Worm (Caenorhabditis elegans) whole organism, L3 larva: ENCODE data around the gene eng-1.

Experiments used
- R02D3.7 ChIP-seq: fragments of 150-350 bp; optimal IDR thresholded peaks from 2 replicates; lab custom pipeline; 2014; ENCODE audit warnings: missing biosample characterization, missing genetic modification characterization
- ZK546.5 ChIP-seq: sonication (generic microtip); optimal IDR thresholded peaks from 2 replicates; lab custom pipeline; 2017; ENCODE audit warnings: missing biosample characterization, missing genetic modification characterization
- aly-2 ChIP-seq: fragments of 150-350 bp; optimal IDR thresholded peaks from 2 replicates; lab custom pipeline; 2014; ENCODE audit warnings: missing biosample characterization, missing genetic modification characterization
- ama-1 ChIP-seq: fragments of 150-350 bp; optimal IDR thresholded peaks from 2 replicates; lab custom pipeline; 2018
- ceh-16 ChIP-seq: sonication (generic microtip); optimal IDR thresholded peaks from 2 replicates; lab custom pipeline; 2017; ENCODE audit warnings: missing biosample characterization, missing genetic modification characterization
- ceh-28 ChIP-seq: fragments of 150-350 bp; optimal IDR thresholded peaks from 2 replicates; lab custom pipeline; 2014; ENCODE audit warnings: missing biosample characterization, missing genetic modification reagents, missing genetic modification characterization
- ceh-82 ChIP-seq: fragments of 150-350 bp; optimal IDR thresholded peaks from 2 replicates; lab custom pipeline; 2014; ENCODE audit warnings: missing biosample characterization, missing genetic modification characterization
- ceh-9 ChIP-seq: sonication (generic microtip); optimal IDR thresholded peaks from 2 replicates; lab custom pipeline; 2018; ENCODE audit warnings: missing biosample characterization, missing genetic modification characterization
- daf-12 ChIP-seq: fragments of 150-350 bp; optimal IDR thresholded peaks from 2 replicates; lab custom pipeline; 2014; ENCODE audit warnings: missing biosample characterization, missing genetic modification reagents, missing genetic modification characterization
- egl-27 ChIP-seq: sonication (generic microtip); optimal IDR thresholded peaks from 4 replicates; lab custom pipeline; 2017; ENCODE audit warnings: missing biosample characterization, missing genetic modification reagents, missing genetic modification characterization
- egl-5 ChIP-seq: fragments of 150-350 bp; optimal IDR thresholded peaks from 2 replicates; lab custom pipeline; 2017; ENCODE audit warnings: missing biosample characterization, missing genetic modification reagents, missing genetic modification characterization, inconsistent platforms
- elt-1 ChIP-seq: fragments of 150-350 bp; optimal IDR thresholded peaks from 2 replicates; lab custom pipeline; 2014; ENCODE audit warnings: missing biosample characterization, missing genetic modification characterization
- elt-2 ChIP-seq: sonication (generic microtip); optimal IDR thresholded peaks from 2 replicates; lab custom pipeline; 2016; ENCODE audit warnings: missing genetic modification reagents, mild to moderate bottlenecking, missing genetic modification characterization, missing compliant biosample characterization
- elt-3 ChIP-seq, 3 experiments: fragments of 150-350 bp in 1 of 3; sonication (generic microtip) in 2 of 3; optimal IDR thresholded peaks; 2 replicates in 2 of 3; 4 replicates in 1 of 3; lab custom pipeline; 2014 to 2017; ENCODE audit warnings: missing biosample characterization in 3 of 3, missing genetic modification characterization in 3 of 3
- eor-1 ChIP-seq, 2 experiments: fragments of 150-350 bp; optimal IDR thresholded peaks; 2 replicates each; lab custom pipeline; 2014 to 2018; ENCODE audit warnings: missing biosample characterization in 2 of 2, missing genetic modification characterization in 2 of 2
- fkh-10 ChIP-seq: sonication (generic microtip); optimal IDR thresholded peaks from 2 replicates; lab custom pipeline; 2017; ENCODE audit warnings: missing biosample characterization, missing genetic modification reagents, missing genetic modification characterization
- fkh-2 ChIP-seq: fragments of 150-350 bp; optimal IDR thresholded peaks from 2 replicates; lab custom pipeline; 2014; ENCODE audit warnings: missing biosample characterization, missing genetic modification reagents, missing genetic modification characterization
- fos-1 ChIP-seq: fragments of 150-350 bp; optimal IDR thresholded peaks from 2 replicates; lab custom pipeline; 2014; ENCODE audit warnings: missing biosample characterization, missing genetic modification characterization
- hmg-11 ChIP-seq: sonication (generic microtip); optimal IDR thresholded peaks from 2 replicates; lab custom pipeline; 2016; ENCODE audit warnings: missing genetic modification characterization, missing compliant biosample characterization
- jun-1 ChIP-seq: fragments of 150-350 bp; optimal IDR thresholded peaks from 2 replicates; lab custom pipeline; 2014; ENCODE audit warnings: missing biosample characterization, missing genetic modification reagents, missing genetic modification characterization
- lin-15B ChIP-seq: fragments of 150-350 bp; optimal IDR thresholded peaks from 2 replicates; lab custom pipeline; 2014; ENCODE audit warnings: missing biosample characterization, missing genetic modification characterization
- lin-39 ChIP-seq: fragments of 150-350 bp; optimal IDR thresholded peaks from 2 replicates; lab custom pipeline; 2018; ENCODE audit warnings: missing biosample characterization, missing genetic modification reagents, missing genetic modification characterization
- lsy-12 ChIP-seq: sonication (generic microtip); optimal IDR thresholded peaks from 2 replicates; lab custom pipeline; 2016; ENCODE audit warnings: mild to moderate bottlenecking, missing genetic modification characterization, missing compliant biosample characterization
- mdl-1 ChIP-seq: fragments of 150-350 bp; optimal IDR thresholded peaks from 2 replicates; lab custom pipeline; 2014; ENCODE audit warnings: missing biosample characterization, missing genetic modification characterization
- mml-1 ChIP-seq: fragments of 150-350 bp; sonication (generic microtip); optimal IDR thresholded peaks from 3 replicates; lab custom pipeline; 2014; ENCODE audit warnings: missing biosample characterization, missing genetic modification characterization
- nfya-1 ChIP-seq: sonication (generic microtip); optimal IDR thresholded peaks from 2 replicates; lab custom pipeline; 2017; ENCODE audit warnings: missing genetic modification characterization, mild to moderate bottlenecking, missing compliant biosample characterization, antibody characterized with exemption, moderate library complexity; ENCODE audit not compliant: insufficient read depth
- nhr-11 ChIP-seq: fragments of 150-350 bp; optimal IDR thresholded peaks from 2 replicates; lab custom pipeline; 2014; ENCODE audit warnings: missing biosample characterization, missing genetic modification characterization
- nhr-12 ChIP-seq: fragments of 150-350 bp; optimal IDR thresholded peaks from 2 replicates; lab custom pipeline; 2014; ENCODE audit warnings: missing biosample characterization, missing genetic modification characterization
- nhr-23 ChIP-seq: fragments of 150-350 bp; optimal IDR thresholded peaks from 2 replicates; lab custom pipeline; 2014; ENCODE audit warnings: missing biosample characterization, missing genetic modification reagents, missing genetic modification characterization
- nhr-237 ChIP-seq: fragments of 150-350 bp; optimal IDR thresholded peaks from 2 replicates; lab custom pipeline; 2014; ENCODE audit warnings: missing biosample characterization, missing genetic modification characterization
- nhr-25 ChIP-seq: sonication (generic microtip); optimal IDR thresholded peaks from 2 replicates; lab custom pipeline; 2017; ENCODE audit warnings: missing biosample characterization, missing genetic modification characterization
- nhr-28 ChIP-seq: fragments of 150-350 bp; optimal IDR thresholded peaks from 2 replicates; lab custom pipeline; 2014; ENCODE audit warnings: missing biosample characterization, missing genetic modification characterization
- nhr-43 ChIP-seq: sonication (generic microtip); optimal IDR thresholded peaks from 2 replicates; lab custom pipeline; 2016; ENCODE audit warnings: mild to moderate bottlenecking, missing genetic modification characterization, missing compliant biosample characterization; ENCODE audit not compliant: poor library complexity, severe bottlenecking
- nhr-67 ChIP-seq: fragments of 150-350 bp; optimal IDR thresholded peaks from 2 replicates; lab custom pipeline; 2014; ENCODE audit warnings: missing biosample characterization, missing genetic modification characterization
- nhr-76 ChIP-seq: fragments of 150-350 bp; sonication (generic microtip); optimal IDR thresholded peaks from 5 replicates; lab custom pipeline; 2014; ENCODE audit warnings: missing biosample characterization, missing genetic modification characterization
- nhr-77 ChIP-seq: fragments of 150-350 bp; optimal IDR thresholded peaks from 2 replicates; lab custom pipeline; 2014; ENCODE audit warnings: missing biosample characterization, missing genetic modification characterization
- pha-4 ChIP-seq: fragments of 150-350 bp; optimal IDR thresholded peaks from 2 replicates; lab custom pipeline; 2014; ENCODE audit warnings: missing biosample characterization, missing genetic modification reagents, missing genetic modification characterization
- pqm-1 ChIP-seq: fragments of 150-350 bp; optimal IDR thresholded peaks from 2 replicates; lab custom pipeline; 2017; ENCODE audit warnings: missing biosample characterization, missing genetic modification characterization, inconsistent platforms
- sea-2 ChIP-seq: fragments of 150-350 bp; sonication (generic microtip); optimal IDR thresholded peaks from 4 replicates; lab custom pipeline; 2014; ENCODE audit warnings: missing biosample characterization, missing genetic modification reagents, missing genetic modification characterization
- skn-1 ChIP-seq: fragments of 150-350 bp; optimal IDR thresholded peaks from 2 replicates; lab custom pipeline; 2014; ENCODE audit warnings: missing biosample characterization, missing genetic modification characterization
- snpc-4 ChIP-seq: fragments of 150-350 bp; optimal IDR thresholded peaks from 2 replicates; lab custom pipeline; 2014; ENCODE audit warnings: missing biosample characterization, missing genetic modification characterization
- tbx-2 ChIP-seq: sonication (generic microtip); optimal IDR thresholded peaks from 2 replicates; lab custom pipeline; 2016; ENCODE audit warnings: mild to moderate bottlenecking, missing genetic modification characterization, missing compliant biosample characterization
- unc-39 ChIP-seq: sonication (generic microtip); optimal IDR thresholded peaks from 4 replicates; lab custom pipeline; 2017; ENCODE audit warnings: missing biosample characterization, missing genetic modification characterization
- unc-62 ChIP-seq: fragments of 150-350 bp; sonication (generic microtip); optimal IDR thresholded peaks from 4 replicates; lab custom pipeline; 2014; ENCODE audit warnings: missing biosample characterization, missing genetic modification reagents, missing genetic modification characterization
- zag-1 ChIP-seq: fragments of 150-350 bp; optimal IDR thresholded peaks from 2 replicates; lab custom pipeline; 2014; ENCODE audit warnings: missing biosample characterization, missing genetic modification characterization
- ztf-11 ChIP-seq: fragments of 150-350 bp; optimal IDR thresholded peaks from 2 replicates; lab custom pipeline; 2014; ENCODE audit warnings: missing biosample characterization, missing genetic modification characterization
- ztf-4 ChIP-seq: fragments of 150-350 bp; optimal IDR thresholded peaks from 2 replicates; lab custom pipeline; 2014; ENCODE audit warnings: missing biosample characterization, missing genetic modification characterization

Gene eng-1

DNA sequence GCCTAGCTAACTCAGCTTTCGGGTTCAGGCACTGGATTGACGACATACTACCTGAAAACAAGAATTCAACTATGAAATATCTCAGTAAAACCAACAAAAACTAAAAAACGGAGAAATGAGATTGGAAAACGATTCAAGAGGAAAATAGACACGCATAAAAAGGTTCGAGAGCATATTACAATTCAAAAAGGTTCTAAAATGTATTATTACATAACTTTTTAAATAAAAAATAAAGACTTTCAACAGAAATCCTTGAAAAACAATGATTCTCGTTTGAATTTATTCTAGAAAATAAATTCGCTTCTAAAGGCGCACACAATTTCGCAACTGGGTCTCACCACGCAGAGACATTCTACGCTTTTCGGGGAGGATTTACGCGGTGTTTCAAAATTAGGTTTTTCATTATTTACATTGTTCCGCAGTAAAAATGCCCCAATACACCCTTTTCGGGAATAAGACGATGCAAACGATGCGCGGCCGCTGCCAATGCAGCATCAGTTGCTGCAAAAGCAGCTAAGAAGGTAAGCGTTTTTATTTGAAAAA lies 12.6 kb downstream of the eng-1 start, which contains the start of the genes cct-6 and alh-9:
Gene cct-6 (minus strand): TSS at position 51 of the 543 bp plus-strand sequence.
Gene alh-9 (plus strand): TSS at position 382 of the 543 bp plus-strand sequence.
- TF ChIP-seq nhr-237 (tag; lab: Kevin White, UChicago) (no peak), elt-2 (peak; percentile 42), tbx-2 (tag; lab: Kevin White, UChicago) (no peak), skn-1 (tag; lab: Kevin White, UChicago) (no peak), mdl-1 (tag; lab: Kevin White, UChicago) (no peak), fkh-2 (tag; lab: Kevin White, UChicago) (no peak), unc-62 (no peak), aly-2 (tag; lab: Kevin White, UChicago) (no peak), nhr-11 (tag; lab: Kevin White, UChicago) (no peak), elt-1 (tag; lab: Kevin White, UChicago) (peak; percentile 10), nhr-76 (tag; lab: Kevin White, UChicago) (no peak), R02D3.7 (tag; lab: Kevin White, UChicago) (peak; percentile 94), unc-39 (tag; lab: Kevin White, UChicago) (no peak), ceh-28 (no peak), ceh-16 (tag; lab: Kevin White, UChicago) (no peak), pqm-1 (tag; lab: Kevin White, UChicago) (peak; percentile 48), egl-5 (tag; lab: Kevin White, UChicago) (peak; percentile 97), nhr-12 (tag; lab: Kevin White, UChicago) (no peak), fkh-10 (peak; percentile 10), jun-1 (tag; lab: Kevin White, UChicago) (peak; percentile 24), ztf-11 (tag; lab: Kevin White, UChicago) (no peak), zag-1 (tag; lab: Kevin White, UChicago) (no peak), nhr-23 (peak; percentile 79), lsy-12 (tag; lab: Kevin White, UChicago) (no peak), lin-15B (tag; lab: Kevin White, UChicago) (peak; percentile 87), nhr-67 (tag; lab: Kevin White, UChicago) (no peak), pha-4 (tag; lab: Kevin White, UChicago) (peak; percentile 99), mml-1 (tag; lab: Kevin White, UChicago) (no peak), ceh-82 (tag; lab: Kevin White, UChicago) (no peak), nhr-77 (tag; lab: Kevin White, UChicago) (no peak), ceh-9 (tag; lab: Kevin White, UChicago) (no peak), daf-12 (tag; lab: Kevin White, UChicago) (no peak), nhr-25 (tag; lab: Kevin White, UChicago) (peak; percentile 71), elt-3 (tag; optimal IDR thresholded peaks at IDR 0.05; lab: Kevin White, UChicago) (no peak), nhr-43 (tag; lab: Kevin White, UChicago) (peak; percentile 6), snpc-4 (peak; percentile 70), ZK546.5 (tag; lab: Kevin White, UChicago) (no peak), nfya-1 (tag; lab: Kevin White, UChicago) (peak; percentile 89), ama-1 (lab: Kevin White, UChicago) (peak; percentile 82), fos-1 (tag; lab: Kevin White, UChicago) (no peak), egl-27 (peak; percentile 7), hmg-11 (tag; lab: Kevin White, UChicago) (peak; percentile 33), eor-1 (tag; optimal IDR thresholded peaks at IDR 0.05; lab: Kevin White, UChicago) (no peak), sea-2 (GFP tag; lab: Kevin White, UChicago) (no peak), nhr-28 (tag; lab: Kevin White, UChicago) (no peak), lin-39 (tag; lab: Kevin White, UChicago) (peak; percentile 88), ztf-4 (no peak)
